Worm (Caenorhabditis elegans) whole organism, young adult: Measurements from ENCODE around the gene Y12A6A.1.

Experiments used
- Y53F4B.3 ChIP-seq: fragments of 200-800 bp; sonication (Bioruptor generic); IDR thresholded peaks from 2 replicates; pipeline ENCODE4 v1.3.6; 2022; ENCODE audit warnings: missing genetic modification reagents, missing genetic modification characterization, missing compliant biosample characterization
- Y67H2A.10 ChIP-seq: fragments of 200-800 bp; sonication (Bioruptor generic); conservative IDR thresholded peaks from 2 replicates; pipeline ENCODE4 v1.3.6; 2022; ENCODE audit warnings: missing genetic modification reagents, missing genetic modification characterization, missing compliant biosample characterization
- gei-17 ChIP-seq: fragments of 200-800 bp; sonication (Bioruptor generic); optimal IDR thresholded peaks from 2 replicates; lab custom pipeline; 2018; ENCODE audit warnings: mild to moderate bottlenecking, missing genetic modification characterization, missing compliant biosample characterization
- hmg-20 ChIP-seq: fragments of 200-800 bp; sonication (Bioruptor generic); IDR thresholded peaks from 2 replicates; pipeline ENCODE4 v1.3.6; 2022; ENCODE audit warnings: missing genetic modification reagents, missing genetic modification characterization, missing compliant biosample characterization
- mel-28 ChIP-seq: sonication (generic microtip); optimal IDR thresholded peaks from 2 replicates; lab custom pipeline; 2016; ENCODE audit warnings: borderline replicate concordance, mild to moderate bottlenecking, missing genetic modification characterization, missing compliant biosample characterization
- pha-4 ChIP-seq: fragments of 150-350 bp; sonication (generic microtip); optimal IDR thresholded peaks from 2 replicates; lab custom pipeline; 2014; ENCODE audit warnings: missing biosample characterization, missing genetic modification reagents, missing genetic modification characterization
- snpc-1.3 ChIP-seq: sonication (generic microtip); optimal IDR thresholded peaks from 2 replicates; lab custom pipeline; 2017; ENCODE audit warnings: missing genetic modification characterization, mild to moderate bottlenecking, missing compliant biosample characterization, antibody characterized with exemption, moderate library complexity, missing genotype, missing genetic modification reagents; ENCODE audit not compliant: insufficient read depth
- snpc-3.4 ChIP-seq: sonication (generic microtip); optimal IDR thresholded peaks from 2 replicates; lab custom pipeline; 2017; ENCODE audit warnings: missing genetic modification characterization, mild to moderate bottlenecking, missing compliant biosample characterization, antibody characterized with exemption, moderate library complexity, missing genotype, missing genetic modification reagents

DNA sequence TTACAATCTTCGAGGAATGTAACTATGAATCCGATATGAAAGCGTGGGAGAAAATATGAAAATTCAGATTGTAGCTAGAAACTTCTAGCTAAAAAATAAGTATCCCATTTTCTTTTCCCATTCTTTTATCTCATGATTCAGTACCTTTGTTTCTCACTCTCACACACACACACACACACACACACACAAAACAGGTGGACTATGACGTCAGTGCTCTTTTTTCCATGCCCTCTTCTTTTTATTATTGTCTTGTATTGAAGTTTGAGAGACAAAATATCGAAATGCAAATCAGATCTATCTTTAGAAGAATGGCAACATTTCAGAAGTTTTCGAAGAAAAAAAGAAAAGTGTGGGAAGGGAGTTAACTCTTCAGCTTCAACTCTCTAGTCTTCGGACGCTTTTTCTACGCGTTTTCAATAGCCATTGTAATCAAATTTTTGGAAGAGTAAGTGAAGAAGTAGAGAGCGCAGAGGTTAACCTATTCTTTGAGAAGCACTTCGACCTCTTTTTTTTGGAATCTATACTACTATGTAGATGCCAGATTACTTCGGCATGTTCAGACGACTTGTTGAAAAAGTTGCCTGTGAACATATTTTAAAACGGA is 12.4 kb upstream of the Y12A6A.1 start:
- TF ChIP-seq snpc-1.3 (tag; lab: Kevin White, UChicago) (no peak), mel-28 (tag; lab: Kevin White, UChicago) (no peak), snpc-3.4 (no peak), hmg-20 (GFP tag; lab: Robert Waterston, UW) (no peak), gei-17 (no peak), Y67H2A.10 (GFP tag; lab: Robert Waterston, UW) (no peak), Y53F4B.3 (GFP tag; lab: Robert Waterston, UW) (no peak), pha-4 (tag; lab: Kevin White, UChicago) (no peak)
